Fruit fly (Drosophila melanogaster) whole organism, embryonic: ENCODE measurements around the gene Chchd2.

ENCODE experiments used
- CG11093 ChIP-seq: fragments of 200-800 bp; sonication (Bioruptor generic); IDR thresholded peaks from 3 replicates; pipeline ENCODE4 v1.3.6; 2022; ENCODE audit warnings: missing biosample characterization, missing genetic modification characterization
- CG12071 ChIP-seq: fragments of 200-800 bp; sonication (Bioruptor generic); optimal IDR thresholded peaks from 3 replicates; lab custom pipeline; 2018; ENCODE audit warnings: missing biosample characterization, mild to moderate bottlenecking, missing genetic modification characterization
- CG12659 ChIP-seq: fragments of 200-800 bp; sonication (Bioruptor generic); optimal IDR thresholded peaks from 3 replicates; lab custom pipeline; 2017; ENCODE audit warnings: mild to moderate bottlenecking, missing biosample characterization, missing genetic modification reagents, missing genetic modification characterization
- CG15479 ChIP-seq: fragments of 200-800 bp; sonication (Bioruptor generic); optimal IDR thresholded peaks from 3 replicates; lab custom pipeline; 2019; ENCODE audit warnings: missing biosample characterization, mild to moderate bottlenecking, missing genetic modification characterization, moderate library complexity
- CG18011 ChIP-seq: fragments of 200-800 bp; sonication (Bioruptor generic); optimal IDR thresholded peaks from 2 replicates; lab custom pipeline; 2017; ENCODE audit warnings: missing biosample characterization, missing genetic modification characterization, mild to moderate bottlenecking, moderate library complexity, missing genotype
- CG18262 ChIP-seq: fragments of 200-800 bp; optimal IDR thresholded peaks from 3 replicates; lab custom pipeline; 2019; ENCODE audit warnings: missing biosample characterization, mild to moderate bottlenecking, missing genetic modification characterization, moderate library complexity
- CG2202 ChIP-seq: fragments of 200-800 bp; sonication (Bioruptor generic); optimal IDR thresholded peaks from 2 replicates; lab custom pipeline; 2018; ENCODE audit warnings: missing biosample characterization, mild to moderate bottlenecking, missing genetic modification characterization
- CG2712 ChIP-seq: fragments of 200-800 bp; optimal IDR thresholded peaks from 3 replicates; lab custom pipeline; 2019; ENCODE audit warnings: missing biosample characterization, mild to moderate bottlenecking, missing genetic modification characterization, moderate library complexity
- CG2875 ChIP-seq: fragments of 200-800 bp; sonication (Bioruptor generic); optimal IDR thresholded peaks from 2 replicates; lab custom pipeline; 2017; ENCODE audit warnings: missing biosample characterization, mild to moderate bottlenecking, missing genetic modification characterization, missing genetic modification reagents
- CG2889 ChIP-seq: fragments of 200-800 bp; sonication (Bioruptor generic); IDR thresholded peaks from 3 replicates; pipeline ENCODE4 v1.3.6; 2022; ENCODE audit warnings: missing biosample characterization, missing genetic modification characterization
- CG31365 ChIP-seq: fragments of 200-800 bp; sonication (Bioruptor generic); optimal IDR thresholded peaks from 2 replicates; lab custom pipeline; 2018; ENCODE audit warnings: missing biosample characterization, mild to moderate bottlenecking, missing genetic modification characterization
- CG31388 ChIP-seq: fragments of 200-800 bp; sonication (Bioruptor generic); optimal IDR thresholded peaks from 2 replicates; lab custom pipeline; 2016; ENCODE audit warnings: missing biosample characterization, missing genetic modification characterization
- CG32532 ChIP-seq: fragments of 200-800 bp; sonication (Bioruptor generic); IDR thresholded peaks from 2 replicates; pipeline ENCODE4 v1.3.6; 2022; ENCODE audit warnings: missing biosample characterization, missing genetic modification characterization
- CG33213 ChIP-seq: fragments of 200-800 bp; sonication (Bioruptor generic); optimal IDR thresholded peaks from 3 replicates; lab custom pipeline; 2016; ENCODE audit warnings: missing biosample characterization, missing genetic modification characterization
- CG4707 ChIP-seq: fragments of 200-800 bp; sonication (Bioruptor generic); optimal IDR thresholded peaks from 2 replicates; lab custom pipeline; 2018; ENCODE audit warnings: missing biosample characterization, mild to moderate bottlenecking, missing genetic modification characterization, moderate library complexity
- CG5245 ChIP-seq: fragments of 200-800 bp; sonication (Bioruptor generic); optimal IDR thresholded peaks from 3 replicates; lab custom pipeline; 2016; ENCODE audit warnings: missing biosample characterization, missing genetic modification characterization
- CG5953 ChIP-seq: fragments of 200-800 bp; sonication (Bioruptor generic); IDR thresholded peaks from 2 replicates; pipeline ENCODE4 v1.3.6; 2022; ENCODE audit warnings: missing biosample characterization, missing genetic modification characterization
- CG6272 ChIP-seq: fragments of 200-800 bp; sonication (Bioruptor generic); IDR thresholded peaks from 2 replicates; pipeline ENCODE4 v1.3.6; 2022; ENCODE audit warnings: missing biosample characterization, missing genetic modification characterization
- CG6689 ChIP-seq: fragments of 200-800 bp; sonication (Bioruptor generic); IDR thresholded peaks from 2 replicates; pipeline ENCODE4 v1.3.6; 2022; ENCODE audit warnings: missing biosample characterization, missing genetic modification characterization
- CG7372 ChIP-seq: fragments of 200-800 bp; sonication (Bioruptor generic); IDR thresholded peaks from 2 replicates; pipeline ENCODE4 v1.3.6; 2022; ENCODE audit warnings: missing biosample characterization, missing genetic modification characterization
- CG7963 ChIP-seq: fragments of 200-800 bp; sonication (Bioruptor generic); IDR thresholded peaks from 3 replicates; pipeline ENCODE4 v1.3.6; 2022; ENCODE audit warnings: missing biosample characterization, missing genetic modification characterization; ENCODE audit not compliant: partially characterized antibody
- Doc3 ChIP-seq: fragments of 200-800 bp; sonication (Bioruptor generic); IDR thresholded peaks from 3 replicates; pipeline ENCODE4 v1.3.6; 2022; ENCODE audit warnings: missing biosample characterization, missing genetic modification characterization; ENCODE audit not compliant: partially characterized antibody
- Ets65A ChIP-seq: fragments of 200-800 bp; sonication (Bioruptor generic); peaks from one replicate; lab custom pipeline; 2016; ENCODE audit warnings: missing biosample characterization, missing genetic modification characterization
- Fer3 ChIP-seq: fragments of 200-800 bp; sonication (Bioruptor generic); optimal IDR thresholded peaks from 2 replicates; lab custom pipeline; 2018; ENCODE audit warnings: missing biosample characterization, mild to moderate bottlenecking, missing genetic modification characterization, moderate library complexity
- HmgZ ChIP-seq: fragments of 200-800 bp; sonication (Bioruptor generic); optimal IDR thresholded peaks from 2 replicates; lab custom pipeline; 2018; ENCODE audit warnings: missing biosample characterization, mild to moderate bottlenecking, missing genetic modification characterization
- Jarid2 ChIP-seq: fragments of 200-800 bp; sonication (Bioruptor generic); optimal IDR thresholded peaks from 3 replicates; lab custom pipeline; 2017; ENCODE audit warnings: mild to moderate bottlenecking, missing biosample characterization, missing genetic modification reagents, missing genetic modification characterization
- Lpt ChIP-seq: fragments of >200 bp; optimal IDR thresholded peaks from 2 replicates; lab custom pipeline; 2018; ENCODE audit warnings: missing biosample characterization, missing genetic modification characterization
- MBD-R2 ChIP-seq: fragments of 200-800 bp; sonication (Bioruptor generic); IDR thresholded peaks from 2 replicates; pipeline ENCODE4 v1.3.6; 2022; ENCODE audit warnings: missing biosample characterization, missing genetic modification characterization
- MESR4 ChIP-seq: fragments of 200-800 bp; sonication (Bioruptor generic); optimal IDR thresholded peaks from 2 replicates; lab custom pipeline; 2018; ENCODE audit warnings: missing biosample characterization, mild to moderate bottlenecking, missing genetic modification characterization, moderate library complexity
- NC2β ChIP-seq: fragments of 200-800 bp; sonication (Bioruptor generic); optimal IDR thresholded peaks from 2 replicates; lab custom pipeline; 2016; ENCODE audit warnings: missing biosample characterization, missing genetic modification characterization
- NK7.1 ChIP-seq: fragments of 200-800 bp; sonication (Bioruptor generic); optimal IDR thresholded peaks from 3 replicates; lab custom pipeline; 2016; ENCODE audit warnings: missing biosample characterization, missing genetic modification characterization
- Opbp ChIP-seq: fragments of 200-800 bp; sonication (Bioruptor generic); IDR thresholded peaks from 3 replicates; pipeline ENCODE4 v1.3.6; 2022; ENCODE audit warnings: missing biosample characterization, missing genetic modification characterization; ENCODE audit not compliant: partially characterized antibody
- Pdp1 ChIP-seq, 2 experiments: fragments of 200-800 bp; sonication (Bioruptor generic); optimal IDR thresholded peaks; 3 replicates each; lab custom pipeline; 2016; ENCODE audit warnings: missing biosample characterization in 2 of 2, missing genetic modification characterization in 2 of 2, mild to moderate bottlenecking in 1 of 2, moderate library complexity in 1 of 2
- Sry-β ChIP-seq: fragments of 200-800 bp; sonication (Bioruptor generic); optimal IDR thresholded peaks from 2 replicates; lab custom pipeline; 2018; ENCODE audit warnings: missing biosample characterization, mild to moderate bottlenecking, missing genetic modification characterization, moderate library complexity
- YL-1 ChIP-seq: fragments of 200-800 bp; sonication (Bioruptor generic); optimal IDR thresholded peaks from 3 replicates; lab custom pipeline; 2017; ENCODE audit warnings: missing biosample characterization, mild to moderate bottlenecking, missing genetic modification characterization
- ase ChIP-seq: fragments of 200-800 bp; sonication (Bioruptor generic); IDR thresholded peaks from 3 replicates; pipeline ENCODE4 v1.3.6; 2022; ENCODE audit warnings: missing biosample characterization, missing genetic modification characterization
- ash1 ChIP-seq: fragments of 200-800 bp; sonication (Bioruptor generic); optimal IDR thresholded peaks from 2 replicates; lab custom pipeline; 2018; ENCODE audit warnings: missing biosample characterization, mild to moderate bottlenecking, missing genetic modification characterization
- corto ChIP-seq: fragments of 200-800 bp; sonication (Bioruptor generic); optimal IDR thresholded peaks from 2 replicates; lab custom pipeline; 2016; ENCODE audit warnings: missing biosample characterization, mild to moderate bottlenecking, missing genetic modification characterization, moderate library complexity
- fu2 ChIP-seq: fragments of 200-800 bp; sonication (Bioruptor generic); optimal IDR thresholded peaks from 2 replicates; lab custom pipeline; 2016; ENCODE audit warnings: missing biosample characterization, missing genetic modification characterization
- gcm ChIP-seq: fragments of 200-800 bp; sonication (Bioruptor generic); optimal IDR thresholded peaks from 2 replicates; lab custom pipeline; 2019; ENCODE audit warnings: missing biosample characterization, mild to moderate bottlenecking, missing genetic modification characterization, moderate library complexity
- h ChIP-seq: fragments of >200 bp; optimal IDR thresholded peaks from 2 replicates; lab custom pipeline; 2017
- jigr1 ChIP-seq: fragments of 200-800 bp; sonication (Bioruptor generic); IDR thresholded peaks from 3 replicates; pipeline ENCODE4 v1.3.6; 2022; ENCODE audit warnings: missing biosample characterization, missing genetic modification characterization
- jing ChIP-seq: fragments of 200-800 bp; sonication (Bioruptor generic); optimal IDR thresholded peaks from 2 replicates; lab custom pipeline; 2018; ENCODE audit warnings: missing biosample characterization, mild to moderate bottlenecking, missing genetic modification characterization
- kay ChIP-seq: fragments of 200-800 bp; sonication (Bioruptor generic); optimal IDR thresholded peaks from 2 replicates; lab custom pipeline; 2016; ENCODE audit warnings: missing biosample characterization, missing genetic modification characterization
- lilli ChIP-seq: fragments of 200-800 bp; sonication (Bioruptor generic); optimal IDR thresholded peaks from 3 replicates; lab custom pipeline; 2016; ENCODE audit warnings: missing biosample characterization, missing genetic modification characterization
- mirr ChIP-seq: fragments of 200-800 bp; sonication (Bioruptor generic); optimal IDR thresholded peaks from 3 replicates; lab custom pipeline; 2018; ENCODE audit warnings: missing biosample characterization, mild to moderate bottlenecking, missing genetic modification characterization
- otp ChIP-seq: fragments of 200-800 bp; sonication (Bioruptor generic); IDR thresholded peaks from 3 replicates; pipeline ENCODE4, ENCODE4 v1.3.6; 2022; ENCODE audit warnings: missing biosample characterization, missing genetic modification characterization
- peb ChIP-seq: fragments of 200-800 bp; sonication (Bioruptor generic); IDR thresholded peaks from 2 replicates; pipeline ENCODE4 v1.3.6; 2022; ENCODE audit warnings: missing biosample characterization, missing genetic modification characterization
- sisA ChIP-seq: fragments of 200-800 bp; sonication (Bioruptor generic); IDR thresholded peaks from 2 replicates; pipeline ENCODE4 v1.3.6; 2022; ENCODE audit warnings: missing biosample characterization, missing genetic modification characterization
- tap ChIP-seq: fragments of 200-800 bp; optimal IDR thresholded peaks from 3 replicates; lab custom pipeline; 2019; ENCODE audit warnings: missing biosample characterization, mild to moderate bottlenecking, missing genetic modification characterization, moderate library complexity
- unpg ChIP-seq: fragments of 200-800 bp; sonication (Bioruptor generic); optimal IDR thresholded peaks from 3 replicates; lab custom pipeline; 2018; ENCODE audit warnings: missing biosample characterization, mild to moderate bottlenecking, missing genetic modification characterization, moderate library complexity
- zf30C ChIP-seq: fragments of 200-800 bp; sonication (Bioruptor generic); optimal IDR thresholded peaks from 3 replicates; lab custom pipeline; 2018; ENCODE audit warnings: missing biosample characterization, mild to moderate bottlenecking, missing genetic modification characterization

The Chchd2 gene

DNA sequence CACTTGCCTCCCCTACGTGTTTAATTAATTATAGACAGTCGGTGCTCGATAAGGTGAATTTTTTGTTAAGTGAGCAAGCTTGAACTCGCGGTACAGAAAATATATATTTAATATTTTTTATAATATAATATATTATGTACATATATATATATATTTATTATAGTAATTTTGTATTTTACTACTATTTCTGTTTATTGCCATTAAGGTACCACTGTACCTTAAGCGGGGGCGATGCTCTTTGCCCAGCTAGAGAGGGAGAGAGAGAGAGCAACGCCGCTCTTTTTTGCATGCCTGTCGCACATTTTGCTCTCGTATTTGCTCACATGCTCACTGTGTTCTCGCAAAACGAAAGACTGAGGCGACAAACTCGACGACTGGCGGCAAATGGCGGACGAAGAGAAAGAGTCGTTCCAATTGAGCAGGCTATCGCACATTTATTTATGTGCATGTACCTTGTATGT, 21.7 kb downstream of the Chchd2 start (continued):
- TF ChIP-seq CG5245 (GFP tag; lab: Kevin White, UChicago) (no peak), fu2 (no peak), gcm (GFP tag; lab: Kevin White, UChicago) (no peak), zf30C (GFP tag; lab: Kevin White, UChicago) (no peak), unpg (peak; percentile 57), ash1 (no peak), jing (GFP tag; lab: Kevin White, UChicago) (no peak), corto (GFP tag; lab: Kevin White, UChicago) (no peak), Doc3 (no peak), MBD-R2 (peak; percentile 24; the same call in 1 of the 2 replicates), Ets65A (no peak), Jarid2 (GFP tag; lab: Kevin White, UChicago) (no peak), CG18011 (GFP tag; lab: Kevin White, UChicago) (no peak), CG32532 (GFP tag; lab: Robert Waterston, UW) (peak; percentile 77), Lpt (GFP tag; lab: Kevin White, UChicago) (no peak), Pdp1 (GFP tag; optimal IDR thresholded peaks at IDR 0.05; lab: Kevin White, UChicago) (no peak), YL-1 (no peak), CG4707 (no peak), sisA (no peak; the same call in 1 of the 2 replicates), MESR4 (GFP tag; lab: Kevin White, UChicago) (no peak), Sry-β (no peak), CG2889 (GFP tag; lab: Robert Waterston, UW) (no peak), otp (GFP tag; lab: Robert Waterston, UW) (0 out of 3 replicates have a peak, but pooled peaks have one; percentile 44), CG7372 (GFP tag; lab: Robert Waterston, UW) (peak; percentile 69), peb (GFP tag; lab: Robert Waterston, UW) (no peak), NC2β (GFP tag; lab: Kevin White, UChicago) (no peak), CG12071 (GFP tag; lab: Kevin White, UChicago) (no peak), HmgZ (tag; lab: Kevin White, UChicago) (no peak), CG11093 (no peak), CG2875 (GFP tag; lab: Kevin White, UChicago) (no peak), CG6689 (GFP tag; lab: Robert Waterston, UW) (no peak; the same call in none of the 2 replicates), mirr (no peak), CG33213 (GFP tag; lab: Kevin White, UChicago) (no peak), tap (tag; lab: Kevin White, UChicago) (peak; percentile 16), ase (no peak), CG15479 (GFP tag; lab: Kevin White, UChicago) (peak; percentile 70), CG31365 (tag; lab: Kevin White, UChicago) (no peak), CG2712 (tag; lab: Kevin White, UChicago) (peak; percentile 36), jigr1 (GFP tag; lab: Robert Waterston, UW) (no peak), CG12659 (GFP tag; lab: Kevin White, UChicago) (peak; percentile 42), CG18262 (tag; lab: Kevin White, UChicago) (peak; percentile 23), h (lab: Kevin White, UChicago) (no peak), NK7.1 (GFP tag; lab: Kevin White, UChicago) (no peak), Fer3 (tag; lab: Kevin White, UChicago) (peak; percentile 58), Opbp (GFP tag; lab: Robert Waterston, UW) (no peak), CG31388 (no peak), CG2202 (tag; lab: Kevin White, UChicago) (no peak), CG7963 (no peak), CG6272 (GFP tag; lab: Robert Waterston, UW) (no peak), CG5953 (no peak), lilli (GFP tag; lab: Kevin White, UChicago) (peak; percentile 1), kay (GFP tag; lab: Kevin White, UChicago) (no peak)
